Worm (Caenorhabditis elegans) whole organism, L3 larva: ENCODE data around the gene F36A4.4.

Experiments used
- egl-27 ChIP-seq: sonication (generic microtip); optimal IDR thresholded peaks from 4 replicates; lab custom pipeline; 2017; ENCODE audit warnings: missing biosample characterization, missing genetic modification reagents, missing genetic modification characterization
- egl-5 ChIP-seq: fragments of 150-350 bp; optimal IDR thresholded peaks from 2 replicates; lab custom pipeline; 2017; ENCODE audit warnings: missing biosample characterization, missing genetic modification reagents, missing genetic modification characterization, inconsistent platforms
- nhr-12 ChIP-seq: fragments of 150-350 bp; optimal IDR thresholded peaks from 2 replicates; lab custom pipeline; 2014; ENCODE audit warnings: missing biosample characterization, missing genetic modification characterization
- nhr-237 ChIP-seq: fragments of 150-350 bp; optimal IDR thresholded peaks from 2 replicates; lab custom pipeline; 2014; ENCODE audit warnings: missing biosample characterization, missing genetic modification characterization
- nhr-76 ChIP-seq: fragments of 150-350 bp; sonication (generic microtip); optimal IDR thresholded peaks from 5 replicates; lab custom pipeline; 2014; ENCODE audit warnings: missing biosample characterization, missing genetic modification characterization
- skn-1 ChIP-seq: fragments of 150-350 bp; optimal IDR thresholded peaks from 2 replicates; lab custom pipeline; 2014; ENCODE audit warnings: missing biosample characterization, missing genetic modification characterization
- snpc-4 ChIP-seq: fragments of 150-350 bp; optimal IDR thresholded peaks from 2 replicates; lab custom pipeline; 2014; ENCODE audit warnings: missing biosample characterization, missing genetic modification characterization

ce11 chrIV:4246493-4246892 lies 20.9 kb upstream of the F36A4.4 start, which contains the start of gene ttr-20:
- TF ChIP-seq nhr-12 (no peak), nhr-237 (no peak), snpc-4 (no peak), egl-27 (no peak), egl-5 (tag; lab: Kevin White, UChicago) (no peak), skn-1 (tag; lab: Kevin White, UChicago) (no peak), nhr-76 (tag; lab: Kevin White, UChicago) (no peak)
